Worm (Caenorhabditis elegans): ENCODE measurements around the gene nlp-17.

DNA sequence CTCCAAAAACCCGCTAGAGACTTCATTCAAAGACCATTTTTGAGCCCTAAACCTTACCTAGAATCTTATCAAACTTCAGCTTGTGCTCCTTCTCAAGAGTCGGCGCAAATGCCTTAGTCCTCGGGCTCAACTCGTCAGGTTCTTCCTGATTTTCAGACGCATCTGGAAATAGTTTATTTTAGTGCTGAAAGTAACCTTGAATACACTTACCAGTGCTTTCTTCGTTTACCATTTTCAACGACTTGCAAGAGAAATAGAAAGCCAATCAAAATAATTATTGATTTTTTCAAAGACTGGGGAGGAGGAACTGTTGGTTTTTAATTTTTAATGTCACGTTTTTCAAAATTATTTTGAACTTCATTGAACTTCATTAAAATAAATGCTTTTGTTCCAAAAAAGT, 33.6 kb downstream of the nlp-17 start, which contains the start of the genes ttbk-8.1 and Y38H8A.4:
- TF ChIP-seq ztf-16 (tag; optimal IDR thresholded peaks at IDR 0.05) = no peak
- TF ChIP-seq lim-6 (tag; optimal IDR thresholded peaks at IDR 0.05) = no peak
- TF ChIP-seq ama-1 (optimal IDR thresholded peaks at IDR 0.05) = no peak
- no peak for TF ChIP-seq F13H6.1 (tag; optimal IDR thresholded peaks at IDR 0.05)
- no peak for TF ChIP-seq pqm-1 (tag; optimal IDR thresholded peaks at IDR 0.05)
- no peak for TF ChIP-seq fkh-10 (GFP tag; optimal IDR thresholded peaks at IDR 0.05)
- TF ChIP-seq madf-2 (tag; optimal IDR thresholded peaks at IDR 0.05) = no peak
- TF ChIP-seq hlh-30 (tag; optimal IDR thresholded peaks at IDR 0.05; ENCODE audit: insufficient read depth) = no peak
- no peak for TF ChIP-seq nhr-11 (tag; optimal IDR thresholded peaks at IDR 0.05)
- no peak for TF ChIP-seq pha-4 (tag; optimal IDR thresholded peaks at IDR 0.05)
